Fruit fly (Drosophila melanogaster): ENCODE measurements around the gene CG15210.
A peak's percentile ranks its signal among the peaks of the same experiment; 100 is the strongest.

The CG15210 gene

DNA sequence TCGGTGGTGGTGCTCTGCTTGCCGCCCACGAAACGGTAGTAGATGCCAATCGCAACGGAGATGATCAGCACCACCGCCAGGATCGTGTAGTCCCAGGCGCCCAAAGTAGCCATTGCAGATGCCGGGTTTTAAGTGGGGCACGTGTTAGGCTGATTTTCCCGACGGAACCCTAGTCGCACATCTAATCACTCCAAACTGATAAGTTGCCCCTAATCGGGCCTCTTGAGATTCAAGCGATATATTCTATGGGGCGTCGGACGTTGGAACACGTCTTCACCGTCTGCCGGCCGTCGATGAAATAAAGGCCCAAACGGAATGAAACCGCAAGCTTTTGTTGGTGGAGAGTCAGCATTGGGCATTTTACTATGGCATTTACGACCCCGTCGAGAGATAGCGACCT is 5.8 kb downstream of the CG15210 start, which contains the start of gene CG32669 (continued):
- TF ChIP-seq Xbp1 (GFP tag; optimal IDR thresholded peaks at IDR 0.05) (no peak), gro (GFP tag; optimal IDR thresholded peaks at IDR 0.05) (no peak), CG17385 (GFP tag; optimal IDR thresholded peaks at IDR 0.05) (no peak), CG11456 (GFP tag; IDR thresholded peaks at IDR 0.05) (no peak), nom (GFP tag; optimal IDR thresholded peaks at IDR 0.05) (no peak), sug (tag; optimal IDR thresholded peaks at IDR 0.05) (peak; percentile 17), Rx (GFP tag; IDR thresholded peaks at IDR 0.05) (no peak), Doc3 (GFP tag; IDR thresholded peaks at IDR 0.05; ENCODE audit: partially characterized antibody) (no peak), klu (GFP tag; IDR thresholded peaks at IDR 0.05) (no peak), ERR (GFP tag; optimal IDR thresholded peaks at IDR 0.05) (no peak), cwo (GFP tag; optimal IDR thresholded peaks at IDR 0.05) (peak; percentile 54), CG13296 (GFP tag; optimal IDR thresholded peaks at IDR 0.05) (no peak), CG15479 (GFP tag; optimal IDR thresholded peaks at IDR 0.05) (no peak), CG7839 (tag; optimal IDR thresholded peaks at IDR 0.05) (no peak), CG14441 (GFP tag; IDR thresholded peaks at IDR 0.05) (no peak), H2.0 (GFP tag; IDR thresholded peaks at IDR 0.05) (no peak), CG7963 (GFP tag; IDR thresholded peaks at IDR 0.05; ENCODE audit: partially characterized antibody) (no peak), Dfd (GFP tag; optimal IDR thresholded peaks at IDR 0.05) (no peak), Rfx (GFP tag; IDR thresholded peaks at IDR 0.05) (no peak), sd (tag; optimal IDR thresholded peaks at IDR 0.05) (peak; percentile 3)

dm6 chrX:10845256-10845655 is 6.2 kb downstream of the CG15210 start:
- TF ChIP-seq sens (GFP tag) = peak; percentile 16
- TF ChIP-seq CG13296 (GFP tag; optimal IDR thresholded peaks at IDR 0.05) = no peak
- TF ChIP-seq Med (GFP tag) = peak; percentile 64

- TF ChIP-seq peb (GFP tag; IDR thresholded peaks at IDR 0.05) = no peak
- TF ChIP-seq CG8924 (tag; optimal IDR thresholded peaks at IDR 0.05) = peak; percentile 19
- no peak for TF ChIP-seq CG16779 (GFP tag; IDR thresholded peaks at IDR 0.05)
- peak; percentile 78 for TF ChIP-seq amos (GFP tag; IDR thresholded peaks at IDR 0.05; ENCODE audit: partially characterized antibody)
- no peak for TF ChIP-seq CG32772 (GFP tag; IDR thresholded peaks at IDR 0.05)
- TF ChIP-seq CG17186 (GFP tag; optimal IDR thresholded peaks at IDR 0.05) = peak; percentile 12
- TF ChIP-seq CG9437 (GFP tag; optimal IDR thresholded peaks at IDR 0.05) = no peak
- TF ChIP-seq CG17829 (tag; optimal IDR thresholded peaks at IDR 0.05) = peak; percentile 13
- peak; percentile 21 for TF ChIP-seq CG9817 (tag; optimal IDR thresholded peaks at IDR 0.05)
- peak; percentile 58; the same call in 1 of the 3 replicates for TF ChIP-seq zen2 (GFP tag; IDR thresholded peaks at IDR 0.05; ENCODE audit: partially characterized antibody)
- TF ChIP-seq BEAF-32 (GFP tag; optimal IDR thresholded peaks at IDR 0.05) = peak; percentile 90
- TF ChIP-seq hb (GFP tag; IDR thresholded peaks at IDR 0.05; ENCODE audit: partially characterized antibody) = peak; percentile 76; the same call in 2 of the 3 replicates
- peak; percentile 6; the same call in 1 of the 2 replicates for TF ChIP-seq NFAT (GFP tag; IDR thresholded peaks at IDR 0.05)
- peak; percentile 31 for TF ChIP-seq CG8290 (GFP tag; optimal IDR thresholded peaks at IDR 0.05)
- TF ChIP-seq CG8290 (tag; optimal IDR thresholded peaks at IDR 0.05) = no peak
- TF ChIP-seq Xbp1 (GFP tag; optimal IDR thresholded peaks at IDR 0.05) = peak; percentile 6
- no peak for TF ChIP-seq NfI (GFP tag; optimal IDR thresholded peaks at IDR 0.05)
- no peak for TF ChIP-seq Usf (GFP tag; optimal IDR thresholded peaks at IDR 0.05)
- TF ChIP-seq Opbp (GFP tag; IDR thresholded peaks at IDR 0.05; ENCODE audit: partially characterized antibody) = peak; percentile 71; the same call in 2 of the 3 replicates
- peak; percentile 57; the same call in 2 of the 3 replicates for TF ChIP-seq Doc3 (GFP tag; IDR thresholded peaks at IDR 0.05; ENCODE audit: partially characterized antibody)
- TF ChIP-seq CG17612 (GFP tag; IDR thresholded peaks at IDR 0.05) = no peak
- peak; percentile 37 for TF ChIP-seq CoRest (tag; optimal IDR thresholded peaks at IDR 0.05)
- peak; percentile 29 for TF ChIP-seq Dp (GFP tag; optimal IDR thresholded peaks at IDR 0.05)
- peak; percentile 47 for TF ChIP-seq sens (GFP tag)
- TF ChIP-seq CG18262 (tag; optimal IDR thresholded peaks at IDR 0.05) = peak; percentile 12
- peak; percentile 80 for TF ChIP-seq Sry-δ (GFP tag; optimal IDR thresholded peaks at IDR 0.05)
- peak; percentile 1 for TF ChIP-seq Myb (GFP tag; optimal IDR thresholded peaks at IDR 0.05)
- peak; percentile 85 for TF ChIP-seq CG2116 (GFP tag; optimal IDR thresholded peaks at IDR 0.05)
- peak; percentile 68 for TF ChIP-seq CG14860 (GFP tag; IDR thresholded peaks at IDR 0.05; ENCODE audit: partially characterized antibody)
Measured at dm6 chrX:10846972-10847435, 8.0 kb downstream of the CG15210 start, which contains the start of gene sbr. Gene sbr, minus strand, starts transcription at chrX:10847092.

Measured in whole organism, embryonic.